Fruit fly (Drosophila melanogaster): ENCODE measurements around the gene CG33654.
A peak's percentile ranks its signal among the peaks of the same experiment; 100 is the strongest.

dm6 chr3R:9590952-9591532 is 8.0 kb upstream of the CG33654 start, which contains the start of the genes bocks and CG8312:
- TF ChIP-seq fd59A (GFP tag; optimal IDR thresholded peaks at IDR 0.05) (no peak), CG9139 (GFP tag; optimal IDR thresholded peaks at IDR 0.05) (no peak), CG8319 (GFP tag; optimal IDR thresholded peaks at IDR 0.05) (no peak), vri (GFP tag; optimal IDR thresholded peaks at IDR 0.05) (peak; percentile 34), CG7368 (GFP tag; optimal IDR thresholded peaks at IDR 0.05) (no peak), CG15336 (GFP tag; IDR thresholded peaks at IDR 0.05) (no peak), cyc (GFP tag; optimal IDR thresholded peaks at IDR 0.05) (peak; percentile 12), svp (GFP tag) (no peak)

Data from whole organism, prepupa.